Fruit fly (Drosophila melanogaster) ovary, adult (tissue): ENCODE measurements around the gene CG10365.

Experiments used
- CG17801 ChIP-seq: fragments of 200-800 bp; optimal IDR thresholded peaks from 2 replicates; lab custom pipeline; 2019; ENCODE audit warnings: missing biosample characterization, mild to moderate bottlenecking, missing genetic modification characterization, moderate library complexity; ENCODE audit not compliant: partially characterized antibody

The CG10365 gene

DNA sequence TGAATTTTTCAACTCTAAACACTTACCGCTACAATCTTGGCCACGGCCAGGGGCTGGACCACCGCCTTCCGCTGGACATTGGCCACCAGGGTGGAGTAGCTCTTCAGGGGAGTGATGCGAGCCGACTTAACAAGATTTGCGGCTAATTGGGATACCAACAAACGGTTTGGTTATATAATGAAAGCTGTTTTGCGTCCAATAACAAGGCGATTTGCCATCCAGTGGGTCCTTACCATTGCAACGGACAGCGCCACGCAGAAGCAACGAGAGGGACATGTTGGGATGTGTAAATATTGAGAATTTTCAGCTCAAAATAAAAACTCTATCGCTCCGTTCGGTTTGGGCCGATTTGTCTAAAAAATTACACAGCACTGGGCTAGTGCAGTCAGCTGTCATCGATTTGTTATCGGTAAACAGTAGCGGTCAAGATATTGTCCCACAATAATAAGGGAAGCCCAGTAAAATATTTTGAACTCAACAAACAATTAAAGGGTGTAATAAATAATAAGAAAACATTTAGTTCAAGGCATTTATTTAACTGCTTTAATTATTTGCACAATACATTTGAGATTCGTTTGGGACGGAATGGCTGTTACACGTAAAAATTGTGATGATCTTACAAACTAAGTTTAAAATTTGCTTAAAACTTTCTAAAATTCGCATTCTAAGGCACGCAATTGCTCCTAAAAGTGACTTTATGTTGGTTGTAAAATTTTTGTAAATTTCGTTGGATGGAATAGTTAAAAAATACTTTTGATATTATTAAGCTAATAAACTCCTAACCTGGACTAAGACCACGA lies 37.3 kb downstream of the CG10365 start, which contains the start of gene SdhD:
Gene SdhD, minus strand, starts transcription at position 382 of the 800 bp plus-strand sequence.
- peak; percentile 46 for TF ChIP-seq CG17801 (GFP tag; lab: Kevin White, UChicago)

DNA sequence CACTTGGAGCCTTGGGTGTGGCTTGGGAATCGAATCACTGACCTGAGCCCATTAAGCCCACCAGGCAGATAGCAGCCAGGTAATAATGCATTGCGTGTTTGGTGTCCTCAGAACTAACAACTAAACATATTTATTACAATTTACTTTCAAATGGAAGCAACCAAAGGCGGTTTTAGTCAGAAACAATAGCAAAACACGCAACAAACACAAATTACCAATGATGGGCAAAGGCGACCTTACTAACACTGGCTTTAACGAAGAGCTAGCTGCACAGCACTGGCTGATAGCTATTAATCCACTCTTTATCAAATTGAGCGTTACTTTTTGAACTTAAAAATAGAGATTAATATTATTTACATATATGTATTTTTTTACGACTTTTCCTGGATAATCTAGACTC lies 39.9 kb downstream of the CG10365 start, which contains the start of gene udt:
Gene udt, minus strand, starts transcription at position 249 of the 400 bp plus-strand sequence.
- no peak for TF ChIP-seq CG17801 (GFP tag; lab: Kevin White, UChicago)

- no peak for TF ChIP-seq CG17801 (GFP tag; lab: Kevin White, UChicago)
These were observed 40.6 kb downstream of the CG10365 start, which contains the start of gene Lsd-1 for dm6 chr3R:23763622-23764273. Gene Lsd-1 (plus strand): TSS chr3R:23763857.

DNA sequence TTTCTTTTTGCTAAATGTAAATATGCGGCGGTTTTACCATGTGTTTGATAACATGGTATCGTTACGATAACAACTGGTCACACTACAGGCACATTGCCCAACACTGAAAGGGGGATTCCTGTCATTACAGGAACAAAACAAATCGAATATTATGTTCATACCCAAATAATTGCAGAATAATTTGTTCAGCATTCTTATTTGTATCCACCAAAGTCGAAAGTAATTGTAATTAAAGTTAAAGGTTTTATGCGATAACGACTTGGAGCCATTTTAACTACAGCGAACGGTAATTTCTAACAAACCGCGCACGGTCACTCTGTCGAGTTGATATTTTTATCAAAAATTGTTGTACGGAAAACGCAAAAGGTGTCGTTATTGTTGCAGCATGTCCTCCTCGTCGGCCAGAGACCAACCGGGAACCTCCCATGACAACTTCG lies 44.3 kb downstream of the CG10365 start, which contains the start of the genes CG10214 and CG10375:
Gene CG10214, minus strand, starts transcription at position 72 of the 437 bp plus-strand sequence.
Gene CG10375, plus strand, starts transcription at position 296 of the 437 bp plus-strand sequence.
- TF ChIP-seq CG17801 (GFP tag; lab: Kevin White, UChicago): peak; percentile 64

DNA sequence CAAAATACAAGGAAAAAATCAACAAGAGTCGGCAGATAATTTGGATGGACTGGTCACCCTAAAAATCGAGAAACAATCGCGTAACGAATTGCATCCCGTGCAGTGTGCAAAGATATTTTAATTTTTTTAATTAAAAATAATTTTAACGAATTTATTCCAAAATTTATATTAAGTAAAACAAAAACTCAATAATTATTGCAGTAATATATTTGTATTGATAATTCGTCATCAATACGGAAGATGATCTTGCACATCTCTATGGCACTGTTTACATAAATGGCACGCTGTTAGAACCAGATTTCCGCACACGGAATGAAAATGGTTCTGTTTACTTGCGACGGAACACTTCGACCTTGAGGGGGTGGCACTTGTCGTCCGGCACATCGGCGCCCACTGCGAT lies 49.7 kb downstream of the CG10365 start, which contains the start of gene tst:
Gene tst, minus strand, starts transcription at position 52 of the 400 bp plus-strand sequence.
- TF ChIP-seq CG17801 (GFP tag; lab: Kevin White, UChicago): peak; percentile 94

DNA sequence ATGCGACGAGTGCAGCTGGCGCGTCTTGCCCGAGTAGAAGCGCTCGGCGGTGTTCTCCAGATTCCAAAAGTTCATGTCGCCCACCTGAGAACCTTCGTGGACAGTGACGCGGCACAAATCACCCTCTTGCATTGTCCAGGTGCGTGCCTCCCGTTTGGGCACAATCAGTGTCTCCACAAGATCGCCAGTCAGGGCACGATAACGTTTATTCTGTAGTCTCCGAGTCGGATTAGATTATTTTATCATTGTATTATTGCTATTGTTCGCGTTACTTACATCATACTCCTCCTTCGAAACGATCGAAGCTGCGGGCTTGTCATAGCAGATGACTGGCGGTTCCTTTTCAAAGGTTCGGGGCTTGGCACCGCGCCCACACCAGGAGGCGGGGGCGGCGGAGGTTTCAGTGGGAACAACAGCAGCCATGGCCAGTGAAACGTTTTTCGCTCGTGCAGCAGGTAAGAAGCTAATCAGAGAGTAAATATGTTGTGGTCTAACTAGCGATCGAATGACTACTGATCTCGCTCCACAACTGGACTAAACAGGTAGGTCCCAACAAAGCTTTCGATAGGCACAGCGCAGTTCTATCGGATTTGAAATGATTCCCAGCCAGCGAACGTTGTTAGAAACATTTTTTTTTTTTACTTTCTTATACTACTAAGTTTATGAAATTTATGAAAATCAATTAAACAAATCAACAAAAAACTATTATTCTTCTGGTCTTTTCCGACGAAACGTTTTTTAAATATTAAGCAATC lies 50.7 kb downstream of the CG10365 start, which contains the start of gene CG10208:
Gene CG10208, minus strand, starts transcription at position 518 of the 755 bp plus-strand sequence.
- no peak for TF ChIP-seq CG17801 (GFP tag; lab: Kevin White, UChicago)

- TF ChIP-seq CG17801 (GFP tag; lab: Kevin White, UChicago): no peak
These were observed 57.6 kb downstream of the CG10365 start for dm6 chr3R:23780757-23781156.
